Fruit fly (Drosophila melanogaster) whole organism, wandering third instar larva: Measurements from ENCODE around the gene IleRS-m.

Experiments
- Abd-B ChIP-seq: fragments of >200 bp; optimal IDR thresholded peaks from 2 replicates; lab custom pipeline; 2017; ENCODE audit warnings: missing biosample characterization, missing genetic modification characterization
- CG32264 ChIP-seq: fragments of 200-800 bp; sonication (Bioruptor generic); optimal IDR thresholded peaks from 2 replicates; lab custom pipeline; 2016; ENCODE audit warnings: missing biosample characterization, missing genetic modification characterization
- CrebA ChIP-seq: fragments of 200-800 bp; sonication (Bioruptor generic); optimal IDR thresholded peaks from 2 replicates; lab custom pipeline; 2016; ENCODE audit warnings: missing biosample characterization, mild to moderate bottlenecking, missing genetic modification characterization, borderline replicate concordance
- Dif ChIP-seq: fragments of 200-275, 200-300 bp; sonication (Bioruptor generic); optimal IDR thresholded peaks from 2 replicates; lab custom pipeline; 2018; ENCODE audit warnings: missing biosample characterization, missing genetic modification characterization; ENCODE audit not compliant: partially characterized antibody
- GATAd ChIP-seq: sonication (Bioruptor generic); optimal IDR thresholded peaks from 2 replicates; lab custom pipeline; 2016; ENCODE audit warnings: missing biosample characterization, missing genetic modification characterization
- HLH106 ChIP-seq: fragments of 200-800 bp; optimal IDR thresholded peaks from 3 replicates; lab custom pipeline; 2019; ENCODE audit warnings: missing biosample characterization, mild to moderate bottlenecking, missing genetic modification characterization, moderate library complexity
- Hnf4 ChIP-seq: fragments of 200-800 bp; sonication (Bioruptor generic); optimal IDR thresholded peaks from 2 replicates; lab custom pipeline; 2016; ENCODE audit warnings: missing biosample characterization, mild to moderate bottlenecking, missing genetic modification characterization
- Hr78 ChIP-seq: fragments of >200 bp; optimal IDR thresholded peaks from 2 replicates; lab custom pipeline; 2017; ENCODE audit warnings: missing biosample characterization, missing genetic modification characterization
- Hr83 ChIP-seq: fragments of 200-300 bp; sonication (Bioruptor generic); optimal IDR thresholded peaks from 2 replicates; lab custom pipeline; 2016; ENCODE audit warnings: missing biosample characterization, mild to moderate bottlenecking, missing genetic modification characterization, moderate library complexity; ENCODE audit not compliant: poor library complexity, severe bottlenecking
- Jra ChIP-seq: sonication (Bioruptor generic); optimal IDR thresholded peaks from 2 replicates; lab custom pipeline; 2016; ENCODE audit warnings: missing biosample characterization, missing genetic modification characterization
- Mio ChIP-seq: sonication (Bioruptor generic); optimal IDR thresholded peaks from 2 replicates; lab custom pipeline; 2016; ENCODE audit warnings: missing biosample characterization, missing genetic modification characterization
- Myc ChIP-seq: fragments of >200 bp; optimal IDR thresholded peaks from 2 replicates; lab custom pipeline; 2017
- N ChIP-seq: fragments of >200 bp; optimal IDR thresholded peaks from 2 replicates; lab custom pipeline; 2018; ENCODE audit warnings: missing biosample characterization, missing external identifiers, missing genetic modification characterization
- OdsH ChIP-seq: fragments of 200-800 bp; sonication (Bioruptor generic); optimal IDR thresholded peaks from 2 replicates; lab custom pipeline; 2016; ENCODE audit warnings: missing biosample characterization, mild to moderate bottlenecking, missing genetic modification characterization
- Rel ChIP-seq, 2 experiments: fragments of 200-800 bp; sonication (Bioruptor generic) in 1 of 2; optimal IDR thresholded peaks; 2 replicates in 1 of 2; 3 replicates in 1 of 2; lab custom pipeline; 2016 to 2019; ENCODE audit warnings: mild to moderate bottlenecking in 2 of 2, missing biosample characterization in 2 of 2, missing genetic modification characterization in 2 of 2, moderate library complexity in 1 of 2
- Sp1 ChIP-seq: fragments of 200-800 bp; sonication (Bioruptor generic); optimal IDR thresholded peaks from 3 replicates; lab custom pipeline; 2019; ENCODE audit warnings: missing biosample characterization, mild to moderate bottlenecking, missing genetic modification characterization, moderate library complexity
- Vsx2 ChIP-seq: fragments of 200-300, 225-300 bp; sonication (Bioruptor generic); optimal IDR thresholded peaks from 2 replicates; lab custom pipeline; 2018; ENCODE audit warnings: missing biosample characterization, missing genetic modification characterization; ENCODE audit not compliant: partially characterized antibody
- br ChIP-seq: fragments of 200-800 bp; sonication (Bioruptor generic); optimal IDR thresholded peaks from 2 replicates; lab custom pipeline; 2016; ENCODE audit warnings: missing biosample characterization, missing genetic modification characterization
- brk ChIP-seq: fragments of 200-800 bp; sonication (Bioruptor generic); optimal IDR thresholded peaks from 2 replicates; lab custom pipeline; 2016; ENCODE audit warnings: missing biosample characterization, mild to moderate bottlenecking, missing genetic modification characterization
- dl ChIP-seq, 2 experiments: fragments of 175-275, 200-275 bp in 1 of 2; fragments of 200-275 bp in 1 of 2; sonication (Bioruptor generic); optimal IDR thresholded peaks; lab custom pipeline; 2018; ENCODE audit warnings: mild to moderate bottlenecking in 2 of 2, missing biosample characterization in 2 of 2, missing genetic modification characterization in 2 of 2, moderate library complexity in 2 of 2; ENCODE audit not compliant: partially characterized antibody in 2 of 2, insufficient read depth in 1 of 2
- dmrt93B ChIP-seq: fragments of 200-800 bp; sonication (Bioruptor generic); optimal IDR thresholded peaks from 2 replicates; lab custom pipeline; 2018; ENCODE audit warnings: missing biosample characterization, mild to moderate bottlenecking, missing genetic modification characterization
- dsf ChIP-seq: sonication (Bioruptor generic); optimal IDR thresholded peaks from 2 replicates; lab custom pipeline; 2016; ENCODE audit warnings: missing biosample characterization, missing genetic modification characterization, borderline replicate concordance
- ey ChIP-seq: fragments of 200-800 bp; sonication (Bioruptor generic); optimal IDR thresholded peaks from 2 replicates; lab custom pipeline; 2016; ENCODE audit warnings: missing biosample characterization, missing genetic modification characterization
- foxo ChIP-seq, 2 experiments: fragments of 200-800 bp; sonication (Bioruptor generic); optimal IDR thresholded peaks; 2 replicates in 1 of 2; 3 replicates in 1 of 2; lab custom pipeline; 2016 to 2017; ENCODE audit warnings: missing biosample characterization in 2 of 2, missing genetic modification characterization in 2 of 2
- fru ChIP-seq: fragments of 200-800 bp; sonication (Bioruptor generic); optimal IDR thresholded peaks from 3 replicates; lab custom pipeline; 2016; ENCODE audit warnings: missing biosample characterization, mild to moderate bottlenecking, missing genetic modification characterization
- h ChIP-seq: fragments of 200-800 bp; sonication (Bioruptor generic); optimal IDR thresholded peaks from 3 replicates; lab custom pipeline; 2016; ENCODE audit warnings: missing biosample characterization, mild to moderate bottlenecking, missing genetic modification characterization
- jim ChIP-seq: fragments of 175-275, 200-325 bp; sonication (Bioruptor generic); optimal IDR thresholded peaks from 2 replicates; lab custom pipeline; 2016; ENCODE audit warnings: missing biosample characterization, mild to moderate bottlenecking, missing genetic modification characterization
- lola ChIP-seq: fragments of >200 bp; optimal IDR thresholded peaks from 2 replicates; lab custom pipeline; 2017; ENCODE audit warnings: missing biosample characterization, missing genetic modification characterization
- pan ChIP-seq: fragments of >200 bp; optimal IDR thresholded peaks from 2 replicates; lab custom pipeline; 2017
- psq ChIP-seq: fragments of 200-800 bp; sonication (Bioruptor generic); optimal IDR thresholded peaks from 3 replicates; lab custom pipeline; 2017; ENCODE audit warnings: missing biosample characterization, mild to moderate bottlenecking, missing genetic modification characterization, moderate library complexity
- rgr ChIP-seq: fragments of 200-800 bp; sonication (Bioruptor generic); optimal IDR thresholded peaks from 3 replicates; lab custom pipeline; 2016; ENCODE audit warnings: missing biosample characterization, mild to moderate bottlenecking, missing genetic modification characterization
- sage ChIP-seq: fragments of 200-800 bp; sonication (Bioruptor generic); optimal IDR thresholded peaks from 2 replicates; lab custom pipeline; 2016; ENCODE audit warnings: missing biosample characterization, mild to moderate bottlenecking, missing genetic modification characterization
- sv ChIP-seq: fragments of 200-800 bp; sonication (Bioruptor generic); optimal IDR thresholded peaks from 3 replicates; lab custom pipeline; 2016; ENCODE audit warnings: missing biosample characterization, missing genetic modification characterization
- tai ChIP-seq: sonication (Bioruptor generic); optimal IDR thresholded peaks from 2 replicates; lab custom pipeline; 2016; ENCODE audit warnings: missing biosample characterization, missing genetic modification characterization
- usp ChIP-seq: fragments of >200 bp; optimal IDR thresholded peaks from 2 replicates; lab custom pipeline; 2017; ENCODE audit warnings: missing biosample characterization, missing genetic modification characterization
- woc ChIP-seq: sonication (Bioruptor generic); optimal IDR thresholded peaks from 2 replicates; lab custom pipeline; 2016; ENCODE audit warnings: missing biosample characterization, mild to moderate bottlenecking, missing genetic modification characterization

Gene IleRS-m

dm6 chr3L:16147819-16148236 lies 47.7 kb downstream of the IleRS-m start:
- TF ChIP-seq CG32264 (GFP tag; lab: Kevin White, UChicago) (no peak), rgr (no peak), Myc (lab: Kevin White, UChicago) (no peak), GATAd (no peak), psq (GFP tag; lab: Kevin White, UChicago) (peak; percentile 47), sage (no peak), dmrt93B (GFP tag; lab: Kevin White, UChicago) (peak; percentile 1), dsf (GFP tag; lab: Kevin White, UChicago) (no peak), HLH106 (tag; lab: Kevin White, UChicago) (no peak), h (GFP tag; lab: Kevin White, UChicago) (peak; percentile 31), Jra (GFP tag; lab: Kevin White, UChicago) (peak; percentile 3), woc (peak; percentile 1), Sp1 (peak; percentile 2), CrebA (no peak), jim (GFP tag; lab: Kevin White, UChicago) (no peak), br (GFP tag; lab: Kevin White, UChicago) (no peak), usp (GFP tag; lab: Kevin White, UChicago) (no peak), fru (peak; percentile 32), OdsH (GFP tag; lab: Kevin White, UChicago) (no peak), brk (peak; percentile 51), sv (GFP tag; lab: Kevin White, UChicago) (no peak), N (GFP tag; lab: Kevin White, UChicago) (no peak), Mio (GFP tag; lab: Kevin White, UChicago) (no peak), Hr78 (GFP tag; lab: Kevin White, UChicago) (no peak), Hr83 (GFP tag; lab: Kevin White, UChicago) (no peak), tai (GFP tag; lab: Kevin White, UChicago) (peak; percentile 24), Vsx2 (GFP tag; lab: Kevin White, UChicago) (no peak), ey (GFP tag; lab: Kevin White, UChicago) (peak; percentile 20), Hnf4 (GFP tag; lab: Kevin White, UChicago) (peak; percentile 10), Dif (no peak), lola (GFP tag; lab: Kevin White, UChicago) (no peak), foxo (GFP tag; optimal IDR thresholded peaks at IDR 0.05; lab: Kevin White, UChicago) (peak in 1 of 2 experiments; percentile 37), Abd-B (GFP tag; lab: Kevin White, UChicago) (no peak), dl (GFP tag; optimal IDR thresholded peaks at IDR 0.05; lab: Kevin White, UChicago; ENCODE audit: insufficient read depth in 1 of 2, partially characterized antibody in 2 of 2) (no peak)

- TF ChIP-seq dmrt93B (GFP tag; lab: Kevin White, UChicago) = no peak
- no peak for TF ChIP-seq pan (lab: Kevin White, UChicago)
- no peak for TF ChIP-seq Hr78 (GFP tag; lab: Kevin White, UChicago)
- TF ChIP-seq ey (GFP tag; lab: Kevin White, UChicago) = no peak
- TF ChIP-seq OdsH (GFP tag; lab: Kevin White, UChicago) = no peak
- no peak for TF ChIP-seq brk
- TF ChIP-seq woc = peak; percentile 26
- no peak for TF ChIP-seq jim (GFP tag; lab: Kevin White, UChicago)
- no peak for TF ChIP-seq Vsx2 (GFP tag; lab: Kevin White, UChicago)
- no peak for TF ChIP-seq HLH106 (tag; lab: Kevin White, UChicago)
- peak; percentile 36 for TF ChIP-seq fru
- TF ChIP-seq sage = no peak
- no peak for TF ChIP-seq Dif
- TF ChIP-seq Rel (GFP tag; optimal IDR thresholded peaks at IDR 0.05; lab: Kevin White, UChicago) = no peak
- peak; percentile 7 for TF ChIP-seq Rel (tag; optimal IDR thresholded peaks at IDR 0.05; lab: Kevin White, UChicago)
- TF ChIP-seq h (GFP tag; lab: Kevin White, UChicago) = peak; percentile 39
- no peak for TF ChIP-seq rgr
- TF ChIP-seq GATAd = no peak
- no peak for TF ChIP-seq foxo (GFP tag; optimal IDR thresholded peaks at IDR 0.05; lab: Kevin White, UChicago)
- no peak for TF ChIP-seq CG32264 (GFP tag; lab: Kevin White, UChicago)
- TF ChIP-seq dl (GFP tag; optimal IDR thresholded peaks at IDR 0.05; lab: Kevin White, UChicago; ENCODE audit: insufficient read depth in 1 of 2, partially characterized antibody in 2 of 2) = peak in 1 of 2 experiments; percentile 42
- TF ChIP-seq br (GFP tag; lab: Kevin White, UChicago) = no peak
- TF ChIP-seq Jra (GFP tag; lab: Kevin White, UChicago) = no peak
- no peak for TF ChIP-seq usp (GFP tag; lab: Kevin White, UChicago)
- no peak for TF ChIP-seq dsf (GFP tag; lab: Kevin White, UChicago)
- TF ChIP-seq Sp1 = peak; percentile 17
Observed at dm6 chr3L:16149418-16150160, 49.5 kb downstream of the IleRS-m start.
